Fruit fly (Drosophila melanogaster): ENCODE results near the gene shi.

shi gene

DNA sequence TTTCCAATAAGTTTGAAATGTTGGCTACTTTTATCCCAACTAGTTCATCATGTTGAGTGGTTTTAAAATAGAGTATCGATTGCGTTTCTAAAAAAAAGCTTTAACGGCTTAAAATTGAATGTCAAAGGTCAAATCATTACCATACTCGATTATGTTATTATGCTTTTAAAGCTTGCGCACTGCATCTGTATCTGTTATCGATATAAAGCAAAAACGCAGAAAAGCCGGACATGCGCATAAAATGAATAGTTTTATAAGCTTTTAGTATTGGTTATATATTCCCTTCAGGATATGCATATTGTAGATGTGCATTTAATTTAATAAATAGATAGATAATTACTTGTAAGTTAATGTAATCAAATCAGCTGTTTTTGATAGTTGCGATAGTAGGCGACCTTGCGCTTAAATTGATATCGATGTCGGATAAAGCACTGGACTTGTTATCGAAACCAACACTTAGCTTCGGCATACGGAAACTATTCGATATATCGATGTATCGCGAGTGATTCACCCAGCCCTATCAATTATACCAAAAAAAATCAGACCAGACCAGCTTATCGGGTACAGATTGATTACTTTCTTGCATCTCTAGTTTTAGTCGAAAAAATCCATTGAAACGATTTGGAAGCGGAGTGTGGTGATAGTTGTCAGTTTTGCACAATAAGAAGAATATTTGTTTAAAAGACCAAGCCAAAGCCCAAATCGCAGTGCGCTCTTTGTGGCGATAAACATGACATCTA, at the start of gene shi:
TSS of gene shi (plus strand) at position 511 of the 740 bp plus-strand sequence.
- TF ChIP-seq Dll (optimal IDR thresholded peaks at IDR 0.05) = no peak
- TF ChIP-seq usp (GFP tag; optimal IDR thresholded peaks at IDR 0.05) = no peak

DNA sequence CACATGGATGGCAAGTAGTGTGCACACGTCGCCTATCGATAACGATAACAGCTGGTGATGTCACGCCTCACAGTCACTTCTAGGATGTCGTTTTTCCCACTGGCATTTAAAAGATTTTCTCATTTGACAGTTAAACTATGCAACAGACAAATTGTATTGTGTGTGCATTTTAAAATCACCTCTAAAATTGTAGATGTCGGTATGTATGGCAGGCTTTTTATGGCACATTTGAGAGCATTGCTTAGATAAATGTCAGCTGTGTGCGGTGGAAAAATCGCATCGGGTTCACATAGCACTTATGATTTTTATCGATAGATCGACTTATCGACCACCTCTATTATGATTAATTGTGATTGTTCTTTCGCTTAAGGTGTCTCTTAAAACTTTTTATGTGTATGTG, 47.8 kb upstream of the shi start, which contains the start of the genes ArgRS and CG8578:
TSS of gene ArgRS (minus strand) at position 7 of the 400 bp plus-strand sequence.
TSS of gene CG8578 (plus strand) at position 338 of the 400 bp plus-strand sequence.
- no peak for TF ChIP-seq CG8478 (optimal IDR thresholded peaks at IDR 0.05)
- TF ChIP-seq Dll (optimal IDR thresholded peaks at IDR 0.05) = no peak

DNA sequence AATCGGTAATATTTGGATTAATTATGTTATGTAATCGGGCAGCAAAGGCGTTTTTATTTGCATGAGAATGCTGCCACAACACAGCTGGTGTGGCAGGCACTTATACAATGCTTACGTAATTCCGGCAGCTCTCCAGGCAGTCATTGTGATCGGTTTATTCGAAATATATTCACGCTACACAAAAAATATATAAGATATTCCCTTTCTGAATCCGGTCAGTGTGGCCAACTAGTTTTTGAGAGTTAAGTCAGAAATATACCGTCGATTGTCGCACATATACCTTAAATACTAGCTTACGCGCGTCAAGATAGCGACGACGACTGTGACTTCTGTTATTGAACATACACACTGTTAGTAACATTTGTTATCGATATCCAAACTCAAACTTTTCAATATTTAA, 42.9 kb upstream of the shi start, which contains the start of gene sun:
TSS of gene sun (minus strand) at position 238 of the 400 bp plus-strand sequence.
- TF ChIP-seq EcR (GFP tag; optimal IDR thresholded peaks at IDR 0.05) (no peak), psq (optimal IDR thresholded peaks at IDR 0.05) (no peak), CG8478 (optimal IDR thresholded peaks at IDR 0.05) (no peak), usp (GFP tag; optimal IDR thresholded peaks at IDR 0.05) (no peak), Dll (optimal IDR thresholded peaks at IDR 0.05) (no peak), pan (optimal IDR thresholded peaks at IDR 0.05) (no peak)

DNA sequence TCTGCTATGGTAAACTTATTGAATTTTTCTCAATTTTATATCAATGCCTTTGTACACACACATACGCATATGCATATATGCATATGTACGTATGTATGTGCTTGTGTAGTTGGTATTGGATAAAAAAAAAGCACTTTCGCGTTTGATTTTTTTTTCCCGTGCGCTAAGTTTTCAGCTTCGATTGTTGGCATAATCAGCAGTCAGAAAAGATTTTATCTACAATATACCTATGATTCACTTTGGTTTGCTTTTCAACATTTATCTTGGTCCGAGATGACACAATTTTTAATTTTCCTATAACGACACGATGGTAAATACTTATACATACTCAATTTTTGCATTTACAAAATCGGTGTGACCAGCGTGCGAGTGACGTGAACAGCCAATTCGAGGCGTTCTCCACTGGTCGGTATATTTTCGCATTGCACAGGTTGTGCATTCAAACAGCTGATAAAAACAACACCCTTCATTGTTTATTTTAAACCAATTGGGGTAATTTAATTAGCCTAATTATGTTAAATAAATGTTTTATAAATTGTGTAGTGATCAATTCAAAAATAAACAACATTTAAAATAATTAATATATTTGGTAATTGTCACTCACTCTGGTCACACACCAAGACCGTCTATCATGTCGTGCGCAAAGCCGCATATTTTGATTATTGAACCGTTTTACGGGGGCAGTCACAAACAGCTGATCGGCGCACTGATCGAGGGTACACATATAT, 38.9 kb upstream of the shi start, which contains the start of the genes UBL3 and CG15914:
TSS of gene UBL3 (minus strand) at position 361 of the 728 bp plus-strand sequence.
TSS of gene CG15914 (plus strand) at position 607 of the 728 bp plus-strand sequence.
- TF ChIP-seq psq (optimal IDR thresholded peaks at IDR 0.05) (no peak), usp (GFP tag; optimal IDR thresholded peaks at IDR 0.05) (no peak), CG8478 (optimal IDR thresholded peaks at IDR 0.05) (no peak), Dll (optimal IDR thresholded peaks at IDR 0.05) (no peak), pan (optimal IDR thresholded peaks at IDR 0.05) (no peak), EcR (GFP tag; optimal IDR thresholded peaks at IDR 0.05) (no peak)

DNA sequence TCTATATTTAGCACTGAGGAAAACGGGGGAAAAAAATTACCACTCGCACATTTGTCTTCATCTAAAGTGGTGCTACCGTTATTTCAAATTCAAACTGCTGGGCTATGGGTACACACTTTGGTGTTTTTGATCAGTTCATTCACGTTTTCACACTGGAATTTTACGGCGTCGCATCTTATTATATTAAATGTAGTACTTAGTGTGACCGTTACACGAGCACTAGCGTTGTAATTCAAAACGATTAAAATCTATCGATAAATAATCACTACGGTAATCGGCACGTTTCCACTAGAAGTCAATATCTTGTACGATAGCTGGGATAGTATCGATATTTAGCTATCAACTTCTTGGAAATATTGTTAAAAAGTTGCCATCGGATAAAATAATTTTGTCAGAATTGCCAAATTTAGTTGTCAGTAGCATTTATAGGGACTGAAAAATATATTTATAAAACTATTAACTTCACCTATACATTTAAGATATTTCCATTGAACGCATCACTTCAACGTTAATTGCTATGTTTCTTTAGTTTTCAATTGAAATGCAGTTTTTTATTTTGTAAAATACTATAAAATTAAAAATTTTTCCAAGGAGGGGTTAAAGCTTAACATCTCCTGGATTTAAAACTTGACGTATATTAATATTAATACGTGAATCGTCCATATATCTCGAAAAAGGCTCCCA, 34.2 kb upstream of the shi start, which contains the start of the genes CG46440 and Myb:
TSS of gene CG46440 (minus strand) at position 223 of the 684 bp plus-strand sequence.
TSS of gene Myb (minus strand) at position 223 of the 684 bp plus-strand sequence.
- no peak for TF ChIP-seq usp (GFP tag; optimal IDR thresholded peaks at IDR 0.05)
- no peak for TF ChIP-seq CG8478 (optimal IDR thresholded peaks at IDR 0.05)
- no peak for TF ChIP-seq Dll (optimal IDR thresholded peaks at IDR 0.05)
- TF ChIP-seq pan (optimal IDR thresholded peaks at IDR 0.05) = no peak
- TF ChIP-seq psq (optimal IDR thresholded peaks at IDR 0.05) = no peak
- TF ChIP-seq EcR (GFP tag; optimal IDR thresholded peaks at IDR 0.05) = no peak

DNA sequence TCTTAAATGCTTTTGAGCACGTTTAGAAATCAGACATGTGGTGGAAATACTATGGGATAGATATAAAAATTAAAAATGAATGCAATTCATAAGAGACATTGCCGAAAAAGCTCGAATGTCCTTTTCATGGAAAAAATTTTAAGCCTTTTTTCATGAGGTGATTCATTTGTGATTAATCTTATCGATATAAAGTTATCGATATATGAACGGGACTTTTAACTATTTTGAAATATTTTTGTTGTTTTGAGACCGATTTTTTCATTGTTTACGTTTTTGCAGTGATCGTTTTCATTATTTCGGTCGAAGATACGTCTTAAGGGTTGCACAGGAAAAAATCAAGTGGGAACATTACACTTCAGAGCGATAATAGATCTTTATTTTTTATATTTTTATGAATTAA, 32.5 kb upstream of the shi start, which contains the start of gene AlkB:
TSS of gene AlkB (minus strand) at position 101 of the 400 bp plus-strand sequence.
- TF ChIP-seq pan (optimal IDR thresholded peaks at IDR 0.05) (no peak), psq (optimal IDR thresholded peaks at IDR 0.05) (no peak), Dll (optimal IDR thresholded peaks at IDR 0.05) (no peak), EcR (GFP tag; optimal IDR thresholded peaks at IDR 0.05) (no peak), usp (GFP tag; optimal IDR thresholded peaks at IDR 0.05) (no peak), CG8478 (optimal IDR thresholded peaks at IDR 0.05) (no peak)

DNA sequence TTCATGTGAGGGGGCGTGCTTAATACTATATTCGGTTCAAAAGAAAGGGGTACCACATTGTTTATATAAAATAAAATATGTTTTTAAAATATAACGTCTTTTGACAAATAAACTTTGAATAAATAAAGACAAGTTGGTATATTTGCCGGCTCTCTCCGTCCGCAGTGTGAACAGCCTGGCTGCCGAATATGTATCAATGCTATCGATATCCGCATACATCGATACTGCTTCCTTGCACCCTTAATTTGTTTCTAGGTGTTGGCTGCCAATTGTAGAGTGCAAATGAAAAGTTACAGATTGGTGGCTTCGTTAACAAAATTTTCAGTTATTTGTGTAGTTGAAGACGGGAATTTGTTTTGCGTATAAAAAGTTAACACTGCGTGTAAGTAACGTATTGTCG, 32.0 kb upstream of the shi start, which contains the start of gene Gbeta13F:
TSS of gene Gbeta13F (plus strand) at position 247 of the 400 bp plus-strand sequence.
- TF ChIP-seq Dll (optimal IDR thresholded peaks at IDR 0.05) (no peak), pan (optimal IDR thresholded peaks at IDR 0.05) (no peak), CG8478 (optimal IDR thresholded peaks at IDR 0.05) (no peak), usp (GFP tag; optimal IDR thresholded peaks at IDR 0.05) (no peak), EcR (GFP tag; optimal IDR thresholded peaks at IDR 0.05) (no peak), psq (optimal IDR thresholded peaks at IDR 0.05) (no peak)

DNA sequence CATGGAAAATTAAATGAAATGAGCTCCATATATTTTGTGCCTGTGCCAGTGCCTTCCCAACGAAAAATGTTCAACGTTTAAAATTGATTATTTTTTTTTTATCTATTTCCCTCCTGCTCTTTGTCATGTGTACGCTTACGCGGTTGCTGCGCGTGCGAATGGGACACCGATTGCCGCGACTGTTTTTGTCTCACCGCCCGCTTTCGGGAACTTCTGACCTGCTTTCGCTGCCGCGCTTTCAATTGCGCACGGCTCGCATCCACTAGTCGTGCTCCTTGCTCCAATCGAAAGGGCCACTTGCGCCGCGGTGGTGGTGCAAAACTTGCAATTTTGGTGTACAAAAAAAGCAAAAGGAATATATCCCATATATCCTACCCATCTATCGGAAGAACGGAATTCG, 31.4 kb upstream of the shi start:
- peak; percentile 99 for TF ChIP-seq CG8478 (optimal IDR thresholded peaks at IDR 0.05)
- no peak for TF ChIP-seq usp (GFP tag; optimal IDR thresholded peaks at IDR 0.05)
- TF ChIP-seq pan (optimal IDR thresholded peaks at IDR 0.05) = no peak

DNA sequence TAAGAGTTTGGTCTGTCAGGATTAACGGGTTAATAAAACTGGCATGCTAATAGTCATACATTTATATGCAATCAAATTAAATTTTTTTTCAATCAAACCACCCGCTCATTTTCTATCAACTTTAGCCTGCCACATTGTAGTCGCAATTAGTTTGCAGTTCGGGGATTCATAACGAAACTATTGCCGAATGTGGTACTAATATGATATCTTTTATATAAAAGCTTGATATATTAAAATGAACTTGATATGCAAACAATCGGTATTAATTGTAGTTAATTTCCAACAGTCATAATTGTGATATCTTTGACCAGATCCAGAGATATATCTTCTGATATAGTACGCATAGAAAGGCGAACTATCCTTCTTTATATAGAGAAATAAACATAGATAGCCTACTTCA, 25.9 kb upstream of the shi start:
- TF ChIP-seq usp (GFP tag; optimal IDR thresholded peaks at IDR 0.05) = no peak
- no peak for TF ChIP-seq pan (optimal IDR thresholded peaks at IDR 0.05)
- TF ChIP-seq psq (optimal IDR thresholded peaks at IDR 0.05) = no peak
- TF ChIP-seq CG8478 (optimal IDR thresholded peaks at IDR 0.05) = no peak
- TF ChIP-seq EcR (GFP tag; optimal IDR thresholded peaks at IDR 0.05) = no peak
- no peak for TF ChIP-seq Dll (optimal IDR thresholded peaks at IDR 0.05)

DNA sequence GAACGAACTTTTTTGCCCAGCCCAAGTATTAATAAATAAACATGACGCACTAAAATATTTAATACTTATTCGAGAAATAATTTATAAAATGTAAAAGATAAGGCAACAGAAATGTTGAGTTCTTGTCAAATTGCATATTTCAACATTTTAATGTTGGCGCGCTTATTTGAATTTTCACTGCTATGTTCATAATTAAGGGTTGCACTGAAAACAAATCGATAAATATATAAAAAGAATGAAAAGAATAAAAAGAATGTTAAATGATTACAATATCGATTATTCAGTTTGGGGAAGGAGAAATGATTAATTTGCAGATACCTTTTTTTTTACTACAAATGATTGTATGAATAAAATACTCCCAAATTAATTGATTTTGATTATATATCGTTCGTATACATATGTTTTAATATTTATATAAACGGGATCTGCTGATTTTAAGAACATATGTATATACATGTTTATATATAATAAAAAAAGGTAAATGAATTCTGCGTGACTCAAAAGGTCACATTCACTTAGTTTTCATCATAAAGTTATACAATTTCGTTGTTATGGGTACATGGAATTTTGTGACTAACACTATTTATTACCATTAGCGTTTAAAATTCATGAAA, 25.0 kb upstream of the shi start:
- TF ChIP-seq usp (GFP tag; optimal IDR thresholded peaks at IDR 0.05) (no peak), Dll (optimal IDR thresholded peaks at IDR 0.05) (no peak), pan (optimal IDR thresholded peaks at IDR 0.05) (no peak), CG8478 (optimal IDR thresholded peaks at IDR 0.05) (no peak), psq (optimal IDR thresholded peaks at IDR 0.05) (no peak), EcR (GFP tag; optimal IDR thresholded peaks at IDR 0.05) (no peak)

DNA sequence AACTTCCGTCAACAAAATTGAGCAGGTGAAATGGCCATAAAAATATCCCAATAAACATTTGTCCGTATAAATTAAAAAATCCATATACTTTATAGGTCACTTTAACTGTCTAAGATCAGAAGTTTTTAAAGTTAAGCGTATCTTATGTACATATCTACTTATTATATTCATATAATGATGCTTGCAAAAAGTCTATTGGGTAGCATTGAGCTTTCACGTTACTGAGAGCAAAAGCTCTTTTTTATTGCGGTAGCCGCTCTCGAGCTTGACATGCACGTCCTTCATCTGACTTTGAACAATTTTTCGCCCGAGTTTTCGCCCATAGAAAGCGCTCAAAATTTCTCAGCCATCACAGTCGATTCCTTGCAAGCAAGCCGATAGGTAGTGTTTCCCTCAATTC, 24.1 kb upstream of the shi start, which contains the start of gene Gapdh2:
TSS of gene Gapdh2 (plus strand) at position 283 of the 400 bp plus-strand sequence.
- TF ChIP-seq Dll (optimal IDR thresholded peaks at IDR 0.05) = no peak
- TF ChIP-seq EcR (GFP tag; optimal IDR thresholded peaks at IDR 0.05) = no peak
- TF ChIP-seq pan (optimal IDR thresholded peaks at IDR 0.05) = no peak
